Worm (Caenorhabditis elegans) whole organism, young adult: Measurements from ENCODE around the gene vha-2.

Experiments
- ama-1 ChIP-seq, 3 experiments: fragments of 150-350 bp in 1 of 3; sonication (generic microtip) in 2 of 3; optimal IDR thresholded peaks; 2 replicates each; lab custom pipeline; 2014 to 2018; ENCODE audit warnings: missing biosample characterization in 2 of 3, missing genetic modification characterization in 2 of 3, missing genetic modification reagents in 2 of 3
- hmg-20 ChIP-seq: fragments of 200-800 bp; sonication (Bioruptor generic); IDR thresholded peaks from 2 replicates; pipeline ENCODE4 v1.3.6; 2022; ENCODE audit warnings: missing genetic modification reagents, missing genetic modification characterization, missing compliant biosample characterization
- lsy-27 ChIP-seq: sonication (generic microtip); optimal IDR thresholded peaks from 2 replicates; lab custom pipeline; 2017; ENCODE audit warnings: missing genetic modification characterization, mild to moderate bottlenecking, missing compliant biosample characterization, antibody characterized with exemption, missing genotype, borderline replicate concordance; ENCODE audit not compliant: insufficient read depth
- madf-10 ChIP-seq: sonication (generic microtip); optimal IDR thresholded peaks from 2 replicates; lab custom pipeline; 2016; ENCODE audit warnings: mild to moderate bottlenecking, missing genetic modification characterization, missing compliant biosample characterization
- snpc-1.3 ChIP-seq: sonication (generic microtip); optimal IDR thresholded peaks from 2 replicates; lab custom pipeline; 2017; ENCODE audit warnings: missing genetic modification characterization, mild to moderate bottlenecking, missing compliant biosample characterization, antibody characterized with exemption, moderate library complexity, missing genotype, missing genetic modification reagents; ENCODE audit not compliant: insufficient read depth
- unc-62 ChIP-seq: fragments of 150-350 bp; optimal IDR thresholded peaks from 2 replicates; lab custom pipeline; 2014; ENCODE audit warnings: missing biosample characterization, missing genetic modification reagents, missing genetic modification characterization
- ztf-25 ChIP-seq: fragments of 200-800 bp; sonication (Bioruptor generic); IDR thresholded peaks from 2 replicates; pipeline ENCODE4 v1.3.6; 2022; ENCODE audit warnings: missing genetic modification reagents, missing genetic modification characterization, missing compliant biosample characterization
- ztf-28 ChIP-seq: fragments of 200-800 bp; sonication (Bioruptor generic); IDR thresholded peaks from 2 replicates; pipeline ENCODE4 v1.3.6; 2022; ENCODE audit warnings: missing genetic modification reagents, missing genetic modification characterization, missing compliant biosample characterization

- no peak for TF ChIP-seq snpc-1.3 (tag; lab: Kevin White, UChicago)
- no peak for TF ChIP-seq madf-10
- no peak for TF ChIP-seq ztf-25 (GFP tag; lab: Robert Waterston, UW)
- TF ChIP-seq ztf-28 (GFP tag; lab: Robert Waterston, UW): no peak
- no peak for TF ChIP-seq ama-1 (optimal IDR thresholded peaks at IDR 0.05; lab: Kevin White, UChicago)
- no peak for TF ChIP-seq ama-1 (GFP tag; optimal IDR thresholded peaks at IDR 0.05; lab: Kevin White, UChicago)
- no peak for TF ChIP-seq lsy-27
- no peak for TF ChIP-seq unc-62 (GFP tag; lab: Kevin White, UChicago)
- TF ChIP-seq hmg-20: no peak
Observed at ce11 chrIII:9740663-9741062, 41.3 kb upstream of the vha-2 start.
